Worm (Caenorhabditis elegans) whole organism, late embryonic: ENCODE data around the gene B0361.9.

Source experiments
- C08G9.2 ChIP-seq: sonication (generic microtip); optimal IDR thresholded peaks from 2 replicates; lab custom pipeline; 2016; ENCODE audit warnings: mild to moderate bottlenecking, missing genetic modification characterization, moderate library complexity, missing compliant biosample characterization
- ama-1 ChIP-seq: fragments of 150-350 bp; optimal IDR thresholded peaks from 2 replicates; lab custom pipeline; 2014
- elt-2 ChIP-seq: sonication (generic microtip); optimal IDR thresholded peaks from 2 replicates; lab custom pipeline; 2016; ENCODE audit warnings: missing genetic modification reagents, missing genetic modification characterization, missing compliant biosample characterization
- nhr-232 ChIP-seq: sonication (generic microtip); optimal IDR thresholded peaks from 2 replicates; lab custom pipeline; 2016; ENCODE audit warnings: missing genetic modification characterization, missing compliant biosample characterization
- pax-1 ChIP-seq: fragments of 150-350 bp; optimal IDR thresholded peaks from 2 replicates; lab custom pipeline; 2014; ENCODE audit warnings: missing biosample characterization, missing genetic modification characterization
- ref-2 ChIP-seq: sonication (generic microtip); optimal IDR thresholded peaks from 2 replicates; lab custom pipeline; 2016; ENCODE audit warnings: missing genetic modification characterization, missing compliant biosample characterization

DNA sequence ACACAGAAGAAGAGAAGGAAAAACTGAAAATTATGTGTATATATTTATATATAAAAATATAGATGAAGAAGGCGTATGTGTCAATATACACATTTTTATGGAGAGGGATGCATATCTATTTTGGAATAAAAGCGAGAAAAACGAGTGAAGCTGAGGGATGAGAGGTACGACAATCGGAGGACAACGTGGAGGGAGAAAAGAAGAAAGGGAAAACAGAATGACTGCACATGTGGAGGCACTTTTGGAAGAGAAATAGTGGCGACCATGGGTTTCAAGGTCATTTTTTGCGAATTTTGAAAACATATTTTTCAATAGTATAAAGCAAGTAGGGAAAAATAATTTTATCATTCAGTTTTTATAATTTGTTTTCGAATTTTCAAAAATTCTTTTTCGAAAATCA, 6.9 kb downstream of the B0361.9 start:
- TF ChIP-seq elt-2 (tag; lab: Kevin White, UChicago) (no peak), ref-2 (tag; lab: Kevin White, UChicago) (no peak), ama-1 (no peak), nhr-232 (tag; lab: Kevin White, UChicago) (no peak), pax-1 (tag; lab: Kevin White, UChicago) (no peak), C08G9.2 (tag; lab: Kevin White, UChicago) (no peak)
